Fruit fly (Drosophila melanogaster) Kc167 (cell line): ENCODE measurements around the gene phol.

ENCODE experiments used
- psq ChIP-seq: fragments of >200 bp; optimal IDR thresholded peaks from 2 replicates; lab custom pipeline; 2017; ENCODE audit warnings: missing external identifiers
- ttk ChIP-seq: sonication (Bioruptor generic); optimal IDR thresholded peaks from 2 replicates; lab custom pipeline; 2017; ENCODE audit warnings: missing external identifiers

dm6 chr3L:9422636-9423419 lies 33.3 kb downstream of the phol start, which contains the start of gene aay:
- TF ChIP-seq ttk (no peak), psq (no peak)
